Worm (Caenorhabditis elegans) whole organism, L2 larva: ENCODE results near the gene clec-206.

Experiments
- alr-1 ChIP-seq: fragments of 150-350 bp; optimal IDR thresholded peaks from 2 replicates; lab custom pipeline; 2014; ENCODE audit warnings: missing biosample characterization, missing genetic modification characterization
- unc-62 ChIP-seq: fragments of 150-350 bp; optimal IDR thresholded peaks from 2 replicates; lab custom pipeline; 2014; ENCODE audit warnings: missing biosample characterization, missing genetic modification reagents, missing genetic modification characterization
- ztf-11 ChIP-seq: sonication (generic microtip); optimal IDR thresholded peaks from 2 replicates; lab custom pipeline; 2017; ENCODE audit warnings: missing biosample characterization, missing genetic modification characterization

- no peak for TF ChIP-seq ztf-11 (tag; lab: Kevin White, UChicago)
- TF ChIP-seq unc-62: no peak
- TF ChIP-seq alr-1 (tag; lab: Kevin White, UChicago): no peak
These were observed 46.0 kb upstream of the clec-206 start, which contains the start of gene comt-4 for ce11 chrV:2050136-2050535.
